Comparison of ENCODE assay signal across 4 fruit fly cellular contexts in the genomic region with DNA sequence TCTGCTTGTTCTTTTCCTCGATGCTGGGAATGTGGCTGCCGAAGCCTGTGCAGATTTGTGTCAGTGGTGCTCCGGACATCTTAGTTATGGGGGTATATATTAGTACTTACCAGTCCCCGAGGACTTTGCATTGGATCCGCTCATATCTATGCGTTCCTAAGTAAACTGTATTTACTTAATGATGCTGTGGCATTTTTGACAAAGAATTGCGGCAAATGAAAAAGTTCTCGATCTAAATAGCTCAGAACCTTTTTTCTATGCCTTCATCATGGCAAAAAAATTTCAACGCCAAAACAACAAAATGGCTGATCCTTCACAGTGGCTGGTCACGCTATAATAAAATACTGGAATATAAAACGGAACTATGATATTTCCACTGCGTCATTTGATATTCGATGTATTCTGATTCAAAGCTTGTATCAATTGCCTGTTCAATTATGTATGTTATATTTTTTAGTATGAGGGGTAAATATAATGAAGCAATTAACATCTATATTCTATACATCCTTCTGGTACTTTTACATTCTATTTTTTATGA.
TF ChIP-seq lines count a peak whose summit lies in the region.

A gene (minus strand): TSS at position 295 of the 538 bp plus-strand sequence.

- no peak for TF ChIP-seq CTCF in whole organism, embryonic (GFP tag; optimal IDR thresholded peaks at IDR 0.05; lab: Kevin White, UChicago)

TF ChIP-seq in whole organism, adult, 20 proteins besides CTCF, POLR2A, EP300 and RAD21:
- TF ChIP-seq Hr96 (GFP tag; optimal IDR thresholded peaks at IDR 0.05; lab: Kevin White, UChicago) (no peak), bab1 (GFP tag; optimal IDR thresholded peaks at IDR 0.05; lab: Kevin White, UChicago) (peak; percentile 16)

TF ChIP-seq in whole organism, embryonic, 481 proteins besides CTCF, POLR2A, EP300 and RAD21 (continues in another document):
- TF ChIP-seq CG4617 (GFP tag; optimal IDR thresholded peaks at IDR 0.05; lab: Kevin White, UChicago; ENCODE audit: borderline replicate concordance) = peak; percentile 47
- TF ChIP-seq row (GFP tag; IDR thresholded peaks at IDR 0.05; lab: Robert Waterston, UW) = peak; percentile 74
- no peak for TF ChIP-seq CG8944 (GFP tag; optimal IDR thresholded peaks at IDR 0.05; lab: Kevin White, UChicago)
- no peak for TF ChIP-seq CG2202 (tag; optimal IDR thresholded peaks at IDR 0.05; lab: Kevin White, UChicago)
- TF ChIP-seq nmo (GFP tag; optimal IDR thresholded peaks at IDR 0.05; lab: Kevin White, UChicago) = peak; percentile 37
- peak; percentile 64 for TF ChIP-seq CHES-1-like (GFP tag; optimal IDR thresholded peaks at IDR 0.05; lab: Kevin White, UChicago)
- TF ChIP-seq HmgZ (tag; optimal IDR thresholded peaks at IDR 0.05; lab: Kevin White, UChicago) = peak; percentile 23
- peak; percentile 29 for TF ChIP-seq Ets97D (GFP tag; optimal IDR thresholded peaks at IDR 0.05; lab: Kevin White, UChicago)
- peak; percentile 21 for TF ChIP-seq CG3995 (GFP tag; optimal IDR thresholded peaks at IDR 0.05; lab: Kevin White, UChicago)
- peak; percentile 6 for TF ChIP-seq mam (GFP tag; optimal IDR thresholded peaks at IDR 0.05; lab: Kevin White, UChicago)
- TF ChIP-seq CG10321 (GFP tag; IDR thresholded peaks at IDR 0.05; lab: Robert Waterston, UW) = no peak
- TF ChIP-seq nerfin-1 (tag; optimal IDR thresholded peaks at IDR 0.05; lab: Kevin White, UChicago) = peak; percentile 11
- peak; percentile 14 for TF ChIP-seq Dp (GFP tag; optimal IDR thresholded peaks at IDR 0.05; lab: Kevin White, UChicago)
- peak; percentile 92 for TF ChIP-seq CG30020 (tag; optimal IDR thresholded peaks at IDR 0.05; lab: Kevin White, UChicago)
- TF ChIP-seq grau (tag; optimal IDR thresholded peaks at IDR 0.05; lab: Kevin White, UChicago) = peak; percentile 15
- peak; percentile 75 for TF ChIP-seq CG17802 (tag; optimal IDR thresholded peaks at IDR 0.05; lab: Kevin White, UChicago)
- TF ChIP-seq dan (GFP tag; IDR thresholded peaks at IDR 0.05; lab: Robert Waterston, UW) = no peak
- peak; percentile 39; the same call in 1 of the 2 replicates for TF ChIP-seq Rfx (GFP tag; IDR thresholded peaks at IDR 0.05; lab: Robert Waterston, UW)
- TF ChIP-seq CG12659 (GFP tag; optimal IDR thresholded peaks at IDR 0.05; lab: Kevin White, UChicago) = peak; percentile 59
- peak; percentile 93 for TF ChIP-seq CG7357 (GFP tag; IDR thresholded peaks at IDR 0.05; lab: Robert Waterston, UW)
- peak; percentile 30 for TF ChIP-seq CG17829 (tag; optimal IDR thresholded peaks at IDR 0.05; lab: Kevin White, UChicago)
- TF ChIP-seq Ptx1 (GFP tag; IDR thresholded peaks at IDR 0.05; lab: Robert Waterston, UW) = peak; percentile 16; the same call in 1 of the 2 replicates
- peak; percentile 73 for TF ChIP-seq CG9797 (GFP tag; optimal IDR thresholded peaks at IDR 0.05; lab: Kevin White, UChicago)
- peak; percentile 54 for TF ChIP-seq BEAF-32 (GFP tag; optimal IDR thresholded peaks at IDR 0.05; lab: Kevin White, UChicago)
- peak; percentile 17 for TF ChIP-seq Lhr (GFP tag; optimal IDR thresholded peaks at IDR 0.05; lab: Kevin White, UChicago)
- peak; percentile 14 for TF ChIP-seq CG2712 (tag; optimal IDR thresholded peaks at IDR 0.05; lab: Kevin White, UChicago)
- TF ChIP-seq MESR4 (GFP tag; optimal IDR thresholded peaks at IDR 0.05; lab: Kevin White, UChicago) = peak; percentile 89

TF ChIP-seq in whole organism, prepupa, 60 proteins besides CTCF, POLR2A, EP300 and RAD21:
- TF ChIP-seq CG6792 (GFP tag; optimal IDR thresholded peaks at IDR 0.05; lab: Kevin White, UChicago) = no peak
- TF ChIP-seq Eip78C (GFP tag; lab: Kevin White, UChicago) = no peak
- TF ChIP-seq CG31627 (GFP tag; optimal IDR thresholded peaks at IDR 0.05; lab: Kevin White, UChicago) = peak; percentile 43
- TF ChIP-seq spab (GFP tag; optimal IDR thresholded peaks at IDR 0.05; lab: Kevin White, UChicago) = no peak
- no peak for TF ChIP-seq svp (GFP tag; lab: Kevin White, UChicago)
- TF ChIP-seq Ets21C (GFP tag; optimal IDR thresholded peaks at IDR 0.05; lab: Kevin White, UChicago) = peak; percentile 5
- TF ChIP-seq eg (GFP tag; IDR thresholded peaks at IDR 0.05; lab: Robert Waterston, UW) = peak; percentile 15; the same call in 1 of the 3 replicates
- no peak for TF ChIP-seq dac (GFP tag; optimal IDR thresholded peaks at IDR 0.05; lab: Kevin White, UChicago)
- TF ChIP-seq CG11902 (GFP tag; optimal IDR thresholded peaks at IDR 0.05; lab: Kevin White, UChicago) = no peak

TF ChIP-seq in whole organism, wandering third instar larva, 38 proteins besides CTCF, POLR2A, EP300 and RAD21:
- no peak for TF ChIP-seq Dfd (GFP tag; optimal IDR thresholded peaks at IDR 0.05; lab: Kevin White, UChicago)
- TF ChIP-seq jim (GFP tag; optimal IDR thresholded peaks at IDR 0.05; lab: Kevin White, UChicago) = no peak
- TF ChIP-seq fru (GFP tag; optimal IDR thresholded peaks at IDR 0.05; lab: Kevin White, UChicago) = no peak
- no peak for TF ChIP-seq usp (GFP tag; optimal IDR thresholded peaks at IDR 0.05; lab: Kevin White, UChicago)
- no peak for TF ChIP-seq Jra (GFP tag; optimal IDR thresholded peaks at IDR 0.05; lab: Kevin White, UChicago)
- peak; percentile 55 for TF ChIP-seq lola (GFP tag; optimal IDR thresholded peaks at IDR 0.05; lab: Kevin White, UChicago)
- peak; percentile 23 for TF ChIP-seq HLH106 (tag; optimal IDR thresholded peaks at IDR 0.05; lab: Kevin White, UChicago)
- TF ChIP-seq N (GFP tag; optimal IDR thresholded peaks at IDR 0.05; lab: Kevin White, UChicago) = peak; percentile 57
- no peak for TF ChIP-seq Sp1 (GFP tag; optimal IDR thresholded peaks at IDR 0.05; lab: Kevin White, UChicago)
- peak; percentile 30 for TF ChIP-seq woc (GFP tag; optimal IDR thresholded peaks at IDR 0.05; lab: Kevin White, UChicago)
